Fruit fly (Drosophila melanogaster): Measurements from ENCODE around the gene PyK.

PyK gene

dm6 chr3R:22365660-22366195 lies 1.6 kb upstream of the PyK start, which contains the start of gene CG5382:
TSS of gene CG5382 (minus strand) at chr3R:22365983.
- TF ChIP-seq CG5204 (GFP tag; optimal IDR thresholded peaks at IDR 0.05) (no peak), Crg-1 (GFP tag; optimal IDR thresholded peaks at IDR 0.05) (no peak), pad (GFP tag; optimal IDR thresholded peaks at IDR 0.05) (no peak), tj (GFP tag; optimal IDR thresholded peaks at IDR 0.05) (no peak), cic (GFP tag; optimal IDR thresholded peaks at IDR 0.05) (no peak), bab1 (GFP tag; optimal IDR thresholded peaks at IDR 0.05) (peak; percentile 72)

dm6 chr3R:22368077-22368776 lies 891 bp downstream of the PyK start:
- peak; percentile 24 for TF ChIP-seq CG7045 (GFP tag; optimal IDR thresholded peaks at IDR 0.05)
- no peak for TF ChIP-seq CG12768 (GFP tag; optimal IDR thresholded peaks at IDR 0.05)
- TF ChIP-seq pad (GFP tag; optimal IDR thresholded peaks at IDR 0.05): no peak
- TF ChIP-seq CG14711 (tag; optimal IDR thresholded peaks at IDR 0.05): no peak
- no peak for TF ChIP-seq Crg-1 (GFP tag; optimal IDR thresholded peaks at IDR 0.05)
- no peak for TF ChIP-seq Hr96 (GFP tag; optimal IDR thresholded peaks at IDR 0.05)
- TF ChIP-seq cic (GFP tag; optimal IDR thresholded peaks at IDR 0.05): peak; percentile 83
- peak; percentile 22 for TF ChIP-seq CG11617 (GFP tag; optimal IDR thresholded peaks at IDR 0.05)
- TF ChIP-seq CG33017 (tag; optimal IDR thresholded peaks at IDR 0.05): peak; percentile 26
- TF ChIP-seq cnc (optimal IDR thresholded peaks at IDR 0.05): no peak
- peak; percentile 60 for TF ChIP-seq kay (GFP tag; ENCODE audit: borderline replicate concordance)
- TF ChIP-seq Mnt (GFP tag; optimal IDR thresholded peaks at IDR 0.05): no peak
- TF ChIP-seq CG7101 (tag; optimal IDR thresholded peaks at IDR 0.05): no peak
- no peak for TF ChIP-seq tj (GFP tag; optimal IDR thresholded peaks at IDR 0.05)

- no peak for TF ChIP-seq CG1620 (GFP tag; optimal IDR thresholded peaks at IDR 0.05)
- TF ChIP-seq cic (GFP tag; optimal IDR thresholded peaks at IDR 0.05): no peak
- TF ChIP-seq CG7101 (tag; optimal IDR thresholded peaks at IDR 0.05): peak; percentile 52
- TF ChIP-seq bab1 (GFP tag; optimal IDR thresholded peaks at IDR 0.05): peak; percentile 2
- TF ChIP-seq pad (GFP tag; optimal IDR thresholded peaks at IDR 0.05): no peak
- TF ChIP-seq toe (GFP tag; optimal IDR thresholded peaks at IDR 0.05): no peak
- TF ChIP-seq ovo (GFP tag; optimal IDR thresholded peaks at IDR 0.05): no peak
- no peak for TF ChIP-seq Clk (GFP tag; optimal IDR thresholded peaks at IDR 0.05)
- no peak for TF ChIP-seq CG14711 (tag; optimal IDR thresholded peaks at IDR 0.05)
- no peak for TF ChIP-seq CG12768 (GFP tag; optimal IDR thresholded peaks at IDR 0.05)
- no peak for TF ChIP-seq cnc (optimal IDR thresholded peaks at IDR 0.05)
- TF ChIP-seq CG5204 (GFP tag; optimal IDR thresholded peaks at IDR 0.05): no peak
- peak; percentile 79 for TF ChIP-seq kay (GFP tag; ENCODE audit: borderline replicate concordance)
- no peak for TF ChIP-seq tj (GFP tag; optimal IDR thresholded peaks at IDR 0.05)
- TF ChIP-seq CG33017 (tag; optimal IDR thresholded peaks at IDR 0.05): peak; percentile 30
- peak; percentile 53 for TF ChIP-seq CG7045 (GFP tag; optimal IDR thresholded peaks at IDR 0.05)
- TF ChIP-seq Mnt (GFP tag; optimal IDR thresholded peaks at IDR 0.05): no peak
- no peak for TF ChIP-seq Crg-1 (GFP tag; optimal IDR thresholded peaks at IDR 0.05)
- peak; percentile 19 for TF ChIP-seq CG11617 (GFP tag; optimal IDR thresholded peaks at IDR 0.05)
- peak; percentile 72 for TF ChIP-seq Hr96 (GFP tag; optimal IDR thresholded peaks at IDR 0.05)
These were observed 1.5 kb downstream of the PyK start for dm6 chr3R:22368777-22369214.

dm6 chr3R:22372535-22372934 lies 5.2 kb downstream of the PyK start, which contains the start of gene CG7069:
TSS of gene CG7069 (plus strand) at chr3R:22372835.
- TF ChIP-seq CG12768 (GFP tag; optimal IDR thresholded peaks at IDR 0.05) (no peak), CG33017 (tag; optimal IDR thresholded peaks at IDR 0.05) (no peak), toe (GFP tag; optimal IDR thresholded peaks at IDR 0.05) (no peak), Clk (GFP tag; optimal IDR thresholded peaks at IDR 0.05) (no peak), Mnt (GFP tag; optimal IDR thresholded peaks at IDR 0.05) (no peak), CG7045 (GFP tag; optimal IDR thresholded peaks at IDR 0.05) (no peak)

dm6 chr3R:22375674-22376073 lies 8.3 kb downstream of the PyK start, which contains the start of gene CG18596:
TSS of gene CG18596 (plus strand) at chr3R:22375923.
- TF ChIP-seq Hr96 (GFP tag; optimal IDR thresholded peaks at IDR 0.05) (no peak), Mnt (GFP tag; optimal IDR thresholded peaks at IDR 0.05) (no peak), CG33017 (tag; optimal IDR thresholded peaks at IDR 0.05) (no peak), cnc (optimal IDR thresholded peaks at IDR 0.05) (no peak), bab1 (GFP tag; optimal IDR thresholded peaks at IDR 0.05) (no peak), pad (GFP tag; optimal IDR thresholded peaks at IDR 0.05) (no peak), cic (GFP tag; optimal IDR thresholded peaks at IDR 0.05) (no peak), CG7101 (tag; optimal IDR thresholded peaks at IDR 0.05) (no peak), CG1620 (GFP tag; optimal IDR thresholded peaks at IDR 0.05) (no peak), kay (GFP tag; ENCODE audit: borderline replicate concordance) (no peak), CG5204 (GFP tag; optimal IDR thresholded peaks at IDR 0.05) (no peak), CG7045 (GFP tag; optimal IDR thresholded peaks at IDR 0.05) (no peak), toe (GFP tag; optimal IDR thresholded peaks at IDR 0.05) (no peak), CG11617 (GFP tag; optimal IDR thresholded peaks at IDR 0.05) (no peak), tj (GFP tag; optimal IDR thresholded peaks at IDR 0.05) (no peak), ovo (GFP tag; optimal IDR thresholded peaks at IDR 0.05) (no peak), Clk (GFP tag; optimal IDR thresholded peaks at IDR 0.05) (no peak)

- TF ChIP-seq Hr96 (GFP tag; optimal IDR thresholded peaks at IDR 0.05) (no peak), CG12768 (GFP tag; optimal IDR thresholded peaks at IDR 0.05) (no peak), bab1 (GFP tag; optimal IDR thresholded peaks at IDR 0.05) (no peak), CG33017 (tag; optimal IDR thresholded peaks at IDR 0.05) (no peak), kay (GFP tag; ENCODE audit: borderline replicate concordance) (no peak), CG7101 (tag; optimal IDR thresholded peaks at IDR 0.05) (no peak), toe (GFP tag; optimal IDR thresholded peaks at IDR 0.05) (no peak), CG14711 (tag; optimal IDR thresholded peaks at IDR 0.05) (no peak), tj (GFP tag; optimal IDR thresholded peaks at IDR 0.05) (no peak), CG7045 (GFP tag; optimal IDR thresholded peaks at IDR 0.05) (no peak), CG5204 (GFP tag; optimal IDR thresholded peaks at IDR 0.05) (no peak), ovo (GFP tag; optimal IDR thresholded peaks at IDR 0.05) (no peak), cic (GFP tag; optimal IDR thresholded peaks at IDR 0.05) (no peak), Clk (GFP tag; optimal IDR thresholded peaks at IDR 0.05) (no peak), pad (GFP tag; optimal IDR thresholded peaks at IDR 0.05) (no peak), CG11617 (GFP tag; optimal IDR thresholded peaks at IDR 0.05) (no peak), cnc (optimal IDR thresholded peaks at IDR 0.05) (no peak)
These were observed 12.6 kb downstream of the PyK start, which contains the start of gene CG34149 for dm6 chr3R:22379942-22380341. TSS of gene CG34149 (plus strand) at chr3R:22380128.
